Fruit fly (Drosophila melanogaster) S2 (cell line): ENCODE data around the gene CG4645.

Source experiments
- CG8478 ChIP-seq: fragments of >200 bp; optimal IDR thresholded peaks from 2 replicates; lab custom pipeline; 2018
- CTCF ChIP-seq, 2 experiments: fragments of >200 bp; optimal IDR thresholded peaks; 2 replicates each; lab custom pipeline; 2018

- TF ChIP-seq CG8478 (lab: Kevin White, UChicago) (no peak), CTCF (optimal IDR thresholded peaks at IDR 0.05; lab: Kevin White, UChicago) (no peak)
Observed at dm6 chrX:12905901-12906689, 3.7 kb upstream of the CG4645 start, which contains the start of gene CG4404.
